Fruit fly (Drosophila melanogaster): Measurements from ENCODE around the gene promL.

DNA sequence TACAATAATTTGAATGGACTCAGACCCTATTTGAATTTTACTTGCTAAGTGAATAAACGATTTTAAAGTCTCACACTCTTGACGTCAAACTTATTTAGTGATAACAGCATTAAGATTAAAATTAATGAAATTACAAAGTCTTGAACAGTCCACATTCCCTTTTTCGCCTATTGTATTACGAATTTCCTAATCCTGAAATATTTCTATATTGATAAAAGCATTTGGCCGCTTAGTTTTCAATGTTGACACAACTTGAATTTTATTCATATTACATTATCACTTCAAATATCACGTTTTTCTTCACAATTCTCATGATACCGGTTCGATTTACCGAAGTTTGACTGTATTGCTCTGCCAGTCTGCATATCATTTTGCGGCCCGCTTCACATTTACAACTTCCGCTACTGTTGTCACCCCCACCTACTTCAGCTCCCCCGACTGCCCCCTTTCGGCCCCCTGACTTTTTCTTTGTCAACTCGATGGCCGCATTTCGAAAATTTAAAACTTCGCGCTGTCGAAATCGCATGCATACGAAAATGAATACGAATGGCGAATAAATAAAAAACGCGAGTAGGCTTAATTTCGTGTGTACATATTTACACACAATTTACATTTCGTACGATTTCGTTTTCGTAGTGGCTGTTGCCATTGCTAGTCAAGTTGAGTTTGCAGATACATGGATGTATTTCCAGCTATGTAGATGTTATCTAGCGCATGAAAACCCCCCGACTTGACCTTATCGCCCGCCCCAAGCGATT is 48.9 kb downstream of the promL start:
- TF ChIP-seq tj (GFP tag; optimal IDR thresholded peaks at IDR 0.05) (peak; percentile 71), pad (GFP tag; optimal IDR thresholded peaks at IDR 0.05) (no peak), CG7101 (tag; optimal IDR thresholded peaks at IDR 0.05) (peak; percentile 15), Hr96 (GFP tag; optimal IDR thresholded peaks at IDR 0.05) (no peak), bab1 (GFP tag; optimal IDR thresholded peaks at IDR 0.05) (no peak), CG1620 (GFP tag; optimal IDR thresholded peaks at IDR 0.05) (no peak), kay (GFP tag; ENCODE audit: borderline replicate concordance) (no peak), Clk (GFP tag; optimal IDR thresholded peaks at IDR 0.05) (no peak), Mnt (GFP tag; optimal IDR thresholded peaks at IDR 0.05) (no peak), CG5204 (GFP tag; optimal IDR thresholded peaks at IDR 0.05) (no peak), CG33017 (tag; optimal IDR thresholded peaks at IDR 0.05) (no peak), Crg-1 (GFP tag; optimal IDR thresholded peaks at IDR 0.05) (no peak), cic (GFP tag; optimal IDR thresholded peaks at IDR 0.05) (no peak), CG7045 (GFP tag; optimal IDR thresholded peaks at IDR 0.05) (no peak)

Measured in whole organism, adult.